Fruit fly (Drosophila melanogaster): ENCODE measurements around the gene Cap-H2.

- TF ChIP-seq Crg-1 (GFP tag; optimal IDR thresholded peaks at IDR 0.05) (no peak), pad (GFP tag; optimal IDR thresholded peaks at IDR 0.05) (no peak), CG14711 (tag; optimal IDR thresholded peaks at IDR 0.05) (no peak), cic (GFP tag; optimal IDR thresholded peaks at IDR 0.05) (no peak), Mnt (GFP tag; optimal IDR thresholded peaks at IDR 0.05) (no peak), CG33017 (tag; optimal IDR thresholded peaks at IDR 0.05) (no peak), Hr96 (GFP tag; optimal IDR thresholded peaks at IDR 0.05) (no peak), CG11617 (GFP tag; optimal IDR thresholded peaks at IDR 0.05) (no peak), kay (GFP tag; ENCODE audit: borderline replicate concordance) (no peak), CG12768 (GFP tag; optimal IDR thresholded peaks at IDR 0.05) (no peak), Clk (GFP tag; optimal IDR thresholded peaks at IDR 0.05) (no peak), CG1620 (GFP tag; optimal IDR thresholded peaks at IDR 0.05) (no peak)
These were observed 15.0 kb downstream of the Cap-H2 start for dm6 chr3R:10776047-10776659.
